Fruit fly (Drosophila melanogaster) whole organism, embryonic: ENCODE data around the gene CG4613.

Experiments used
- B-H1 ChIP-seq: fragments of 200-800 bp; sonication (Bioruptor generic); IDR thresholded peaks from 3 replicates; pipeline ENCODE4 v1.3.6; 2022; ENCODE audit warnings: missing biosample characterization, missing genetic modification characterization
- Bteb2 ChIP-seq: fragments of 200-800 bp; sonication (Bioruptor generic); optimal IDR thresholded peaks from 2 replicates; lab custom pipeline; 2016; ENCODE audit warnings: missing biosample characterization, missing genetic modification characterization
- CG10209 ChIP-seq: fragments of 200-800 bp; sonication (Bioruptor generic); optimal IDR thresholded peaks from 3 replicates; lab custom pipeline; 2017; ENCODE audit warnings: missing biosample characterization, mild to moderate bottlenecking, missing genetic modification characterization, missing genetic modification reagents
- CG10979 ChIP-seq: fragments of 200-800 bp; sonication (Bioruptor generic); optimal IDR thresholded peaks from 2 replicates; lab custom pipeline; 2018; ENCODE audit warnings: missing biosample characterization, mild to moderate bottlenecking, missing genetic modification characterization, moderate library complexity
- CG12391 ChIP-seq: fragments of 200-800 bp; sonication (Bioruptor generic); optimal IDR thresholded peaks from 3 replicates; lab custom pipeline; 2018; ENCODE audit warnings: missing biosample characterization, mild to moderate bottlenecking, missing genetic modification characterization, moderate library complexity
- CG14014 ChIP-seq: fragments of 200-800 bp; sonication (Bioruptor generic); IDR thresholded peaks from 2 replicates; pipeline ENCODE4 v1.3.6; 2022; ENCODE audit warnings: missing biosample characterization, missing genetic modification characterization
- CG14860 ChIP-seq: fragments of 200-800 bp; sonication (Bioruptor generic); IDR thresholded peaks from 3 replicates; pipeline ENCODE4 v1.3.6; 2022; ENCODE audit warnings: missing biosample characterization, missing genetic modification characterization; ENCODE audit not compliant: partially characterized antibody
- CG1647 ChIP-seq: fragments of 200-800 bp; sonication (Bioruptor generic); optimal IDR thresholded peaks from 3 replicates; lab custom pipeline; 2016; ENCODE audit warnings: missing biosample characterization, missing genetic modification characterization
- CG17385 ChIP-seq: fragments of 200-800 bp; sonication (Bioruptor generic); optimal IDR thresholded peaks from 3 replicates; lab custom pipeline; 2018; ENCODE audit warnings: missing biosample characterization, mild to moderate bottlenecking, missing genetic modification characterization
- CG17829 ChIP-seq: fragments of 200-800 bp; optimal IDR thresholded peaks from 2 replicates; lab custom pipeline; 2019; ENCODE audit warnings: missing biosample characterization, mild to moderate bottlenecking, missing genetic modification characterization, moderate library complexity
- CG18262 ChIP-seq: fragments of 200-800 bp; optimal IDR thresholded peaks from 3 replicates; lab custom pipeline; 2019; ENCODE audit warnings: missing biosample characterization, mild to moderate bottlenecking, missing genetic modification characterization, moderate library complexity
- CG18599 ChIP-seq: fragments of 200-800 bp; sonication (Bioruptor generic); optimal IDR thresholded peaks from 3 replicates; lab custom pipeline; 2017; ENCODE audit warnings: missing biosample characterization, missing genetic modification characterization, mild to moderate bottlenecking, moderate library complexity, missing genetic modification reagents
- CG2116 ChIP-seq: fragments of 200-800 bp; sonication (Bioruptor generic); optimal IDR thresholded peaks from 3 replicates; lab custom pipeline; 2018; ENCODE audit warnings: missing biosample characterization, mild to moderate bottlenecking, missing genetic modification characterization
- CG2120 ChIP-seq: fragments of 200-800 bp; sonication (Bioruptor generic); optimal IDR thresholded peaks from 3 replicates; lab custom pipeline; 2016; ENCODE audit warnings: missing biosample characterization, missing genetic modification characterization
- CG2199 ChIP-seq: fragments of 200-800 bp; sonication (Bioruptor generic); IDR thresholded peaks from 3 replicates; pipeline ENCODE4 v1.3.6; 2022; ENCODE audit warnings: missing biosample characterization, missing genetic modification characterization
- CG2202 ChIP-seq: fragments of 200-800 bp; sonication (Bioruptor generic); optimal IDR thresholded peaks from 2 replicates; lab custom pipeline; 2018; ENCODE audit warnings: missing biosample characterization, mild to moderate bottlenecking, missing genetic modification characterization
- CG30403 ChIP-seq: fragments of 200-800 bp; sonication (Bioruptor generic); optimal IDR thresholded peaks from 3 replicates; lab custom pipeline; 2016; ENCODE audit warnings: missing biosample characterization, missing genetic modification characterization
- CG4282 ChIP-seq: fragments of 200-800 bp; sonication (Bioruptor generic); optimal IDR thresholded peaks from 2 replicates; lab custom pipeline; 2016; ENCODE audit warnings: missing biosample characterization, missing genetic modification characterization
- CG5180 ChIP-seq: fragments of 200-800 bp; sonication (Bioruptor generic); optimal IDR thresholded peaks from 3 replicates; lab custom pipeline; 2017; ENCODE audit warnings: missing biosample characterization, missing genetic modification characterization, mild to moderate bottlenecking, moderate library complexity, missing genetic modification reagents
- CG7271 ChIP-seq: fragments of 200-800 bp; sonication (Bioruptor generic); optimal IDR thresholded peaks from 2 replicates; lab custom pipeline; 2018; ENCODE audit warnings: missing biosample characterization, mild to moderate bottlenecking, missing genetic modification characterization, moderate library complexity
- Fer1 ChIP-seq: fragments of 200-800 bp; sonication (Bioruptor generic); optimal IDR thresholded peaks from 2 replicates; lab custom pipeline; 2017; ENCODE audit warnings: missing biosample characterization, mild to moderate bottlenecking, missing genetic modification characterization
- GATAe ChIP-seq: fragments of 200-800 bp; sonication (Bioruptor generic); conservative IDR thresholded peaks from 2 replicates; pipeline ENCODE4 v1.3.6; 2022; ENCODE audit warnings: missing biosample characterization, missing genetic modification characterization
- Kr ChIP-seq: fragments of 200-800 bp; sonication (Bioruptor generic); optimal IDR thresholded peaks from 2 replicates; lab custom pipeline; 2017; ENCODE audit warnings: missing biosample characterization, mild to moderate bottlenecking, missing genetic modification characterization
- MTF-1 ChIP-seq: fragments of 200-800 bp; sonication (Bioruptor generic); optimal IDR thresholded peaks from 2 replicates; lab custom pipeline; 2018; ENCODE audit warnings: missing biosample characterization, mild to moderate bottlenecking, missing genetic modification characterization, borderline replicate concordance
- Mad ChIP-seq: fragments of 200-800 bp; sonication (Bioruptor generic); optimal IDR thresholded peaks from 2 replicates; lab custom pipeline; 2016; ENCODE audit warnings: missing biosample characterization, missing genetic modification characterization
- Ptx1 ChIP-seq: fragments of 200-800 bp; sonication (Bioruptor generic); IDR thresholded peaks from 2 replicates; pipeline ENCODE4 v1.3.6; 2022; ENCODE audit warnings: missing biosample characterization, missing genetic modification characterization
- Sin3A ChIP-seq: fragments of >200 bp; optimal IDR thresholded peaks from 2 replicates; lab custom pipeline; 2018
- Taf1 ChIP-seq: fragments of 200-800 bp; sonication (Bioruptor generic); IDR thresholded peaks from 2 replicates; pipeline ENCODE4 v1.3.6; 2022; ENCODE audit warnings: missing biosample characterization, missing genetic modification characterization
- chif ChIP-seq, 2 experiments: fragments of 200-800 bp; sonication (Bioruptor generic); optimal IDR thresholded peaks; 3 replicates each; lab custom pipeline; 2016; ENCODE audit warnings: missing biosample characterization in 2 of 2, missing genetic modification characterization in 2 of 2
- crol ChIP-seq: fragments of 200-800 bp; sonication (Bioruptor generic); IDR thresholded peaks from 2 replicates; pipeline ENCODE4 v1.3.6; 2022; ENCODE audit warnings: missing biosample characterization, missing genetic modification characterization
- cwo ChIP-seq: fragments of 200-800 bp; sonication (Bioruptor generic); optimal IDR thresholded peaks from 3 replicates; lab custom pipeline; 2017; ENCODE audit warnings: missing biosample characterization, missing genetic modification characterization, mild to moderate bottlenecking, moderate library complexity, missing genetic modification reagents
- dan ChIP-seq: fragments of 200-800 bp; sonication (Bioruptor generic); IDR thresholded peaks from 2 replicates; pipeline ENCODE4 v1.3.6; 2022; ENCODE audit warnings: missing biosample characterization, missing genetic modification characterization
- dmrt99B ChIP-seq: fragments of 200-800 bp; sonication (Bioruptor generic); optimal IDR thresholded peaks from 2 replicates; lab custom pipeline; 2018; ENCODE audit warnings: missing biosample characterization, mild to moderate bottlenecking, missing genetic modification characterization, moderate library complexity
- dpn ChIP-seq, 2 experiments: fragments of 200-800 bp; sonication (Bioruptor generic); optimal IDR thresholded peaks; 3 replicates each; lab custom pipeline; 2016; ENCODE audit warnings: missing biosample characterization in 2 of 2, missing genetic modification characterization in 2 of 2
- emc ChIP-seq: fragments of 200-800 bp; sonication (Bioruptor generic); optimal IDR thresholded peaks from 2 replicates; lab custom pipeline; 2016; ENCODE audit warnings: missing biosample characterization, missing genetic modification characterization
- ems ChIP-seq: fragments of 200-800 bp; sonication (Bioruptor generic); optimal IDR thresholded peaks from 3 replicates; lab custom pipeline; 2016; ENCODE audit warnings: missing biosample characterization, missing genetic modification characterization
- fd3F ChIP-seq: fragments of 200-800 bp; sonication (Bioruptor generic); optimal IDR thresholded peaks from 2 replicates; lab custom pipeline; 2018; ENCODE audit warnings: missing biosample characterization, mild to moderate bottlenecking, missing genetic modification characterization, moderate library complexity
- fru ChIP-seq: fragments of >200 bp; optimal IDR thresholded peaks from 2 replicates; lab custom pipeline; 2017
- fu2 ChIP-seq: fragments of 200-800 bp; sonication (Bioruptor generic); optimal IDR thresholded peaks from 2 replicates; lab custom pipeline; 2016; ENCODE audit warnings: missing biosample characterization, missing genetic modification characterization
- gce ChIP-seq: fragments of 200-800 bp; sonication (Bioruptor generic); IDR thresholded peaks from 3 replicates; pipeline ENCODE4 v1.3.6; 2022; ENCODE audit warnings: missing biosample characterization, missing genetic modification characterization
- gem ChIP-seq: fragments of 200-800 bp; sonication (Bioruptor generic); optimal IDR thresholded peaks from 2 replicates; lab custom pipeline; 2019; ENCODE audit warnings: missing biosample characterization, mild to moderate bottlenecking, missing genetic modification characterization, moderate library complexity
- gro ChIP-seq: fragments of 200-800 bp; sonication (Bioruptor generic); optimal IDR thresholded peaks from 2 replicates; lab custom pipeline; 2016; ENCODE audit warnings: missing biosample characterization, missing genetic modification characterization
- p53 ChIP-seq: fragments of 200-800 bp; sonication (Bioruptor generic); optimal IDR thresholded peaks from 2 replicates; lab custom pipeline; 2016; ENCODE audit warnings: missing biosample characterization, missing genetic modification characterization
- pb ChIP-seq: fragments of 200-800 bp; sonication (Bioruptor generic); optimal IDR thresholded peaks from 3 replicates; lab custom pipeline; 2016; ENCODE audit warnings: missing biosample characterization, missing genetic modification characterization
- pfk ChIP-seq: fragments of 200-800 bp; sonication (Bioruptor generic); optimal IDR thresholded peaks from 2 replicates; lab custom pipeline; 2018; ENCODE audit warnings: missing biosample characterization, mild to moderate bottlenecking, missing genetic modification characterization, moderate library complexity
- prd ChIP-seq, 3 experiments: fragments of >200 bp in 2 of 3; fragments of 200-800 bp in 1 of 3; sonication (Bioruptor generic) in 1 of 3; optimal IDR thresholded peaks in 2 of 3; IDR thresholded peaks in 1 of 3; 2 replicates in 2 of 3; 3 replicates in 1 of 3; pipeline versions ENCODE4 v1.3.6 to Lab custom; 2017 to 2022; ENCODE audit warnings: missing biosample characterization in 1 of 3, missing genetic modification characterization in 1 of 3
- sqz ChIP-seq: fragments of 200-800 bp; sonication (Bioruptor generic); optimal IDR thresholded peaks from 3 replicates; lab custom pipeline; 2018; ENCODE audit warnings: missing biosample characterization, mild to moderate bottlenecking, missing genetic modification characterization
- sr ChIP-seq: fragments of 200-800 bp; sonication (Bioruptor generic); IDR thresholded peaks from 3 replicates; pipeline ENCODE4 v1.3.6; 2022; ENCODE audit warnings: missing biosample characterization, missing genetic modification characterization
- trem ChIP-seq: fragments of 200-800 bp; optimal IDR thresholded peaks from 3 replicates; lab custom pipeline; 2019; ENCODE audit warnings: missing biosample characterization, mild to moderate bottlenecking, missing genetic modification characterization, moderate library complexity
- trh ChIP-seq: fragments of 200-800 bp; sonication (Bioruptor generic); optimal IDR thresholded peaks from 2 replicates; lab custom pipeline; 2016; ENCODE audit warnings: missing biosample characterization, missing genetic modification characterization
- vnd ChIP-seq: fragments of 200-800 bp; sonication (Bioruptor generic); IDR thresholded peaks from 3 replicates; pipeline ENCODE4 v1.3.6; 2022; ENCODE audit warnings: missing biosample characterization, missing genetic modification characterization; ENCODE audit not compliant: partially characterized antibody
- zfh1 ChIP-seq: fragments of 200-800 bp; sonication (Bioruptor generic); IDR thresholded peaks from 3 replicates; pipeline ENCODE4 v1.3.6; 2022; ENCODE audit warnings: missing biosample characterization, missing genetic modification characterization

Gene CG4613

dm6 chr3L:14552925-14553239 lies 31.4 kb upstream of the CG4613 start (continued):
- TF ChIP-seq GATAe (GFP tag; lab: Robert Waterston, UW) (no peak), MTF-1 (GFP tag; lab: Kevin White, UChicago) (no peak), chif (GFP tag; optimal IDR thresholded peaks at IDR 0.05; lab: Kevin White, UChicago) (peak in 1 of 2 experiments; percentile 48), CG17829 (tag; lab: Kevin White, UChicago) (no peak), CG2199 (GFP tag; lab: Robert Waterston, UW) (no peak), CG10209 (GFP tag; lab: Kevin White, UChicago) (no peak), trem (tag; lab: Kevin White, UChicago) (peak; percentile 24), CG30403 (no peak), CG14860 (GFP tag; lab: Robert Waterston, UW) (no peak), sqz (no peak), CG14014 (no peak), fd3F (GFP tag; lab: Kevin White, UChicago) (no peak), sr (no peak), Sin3A (lab: Kevin White, UChicago) (no peak), pfk (GFP tag; lab: Kevin White, UChicago) (no peak), CG17385 (GFP tag; lab: Kevin White, UChicago) (no peak), CG18599 (GFP tag; lab: Kevin White, UChicago) (no peak), Kr (GFP tag; lab: Kevin White, UChicago) (no peak), B-H1 (GFP tag; lab: Robert Waterston, UW) (no peak), prd (optimal IDR thresholded peaks at IDR 0.05; lab: Kevin White, UChicago) (no peak), prd (GFP tag; IDR thresholded peaks at IDR 0.05; lab: Robert Waterston, UW) (0 out of 3 replicates have a peak, but pooled peaks have one; percentile 11), CG2120 (GFP tag; lab: Kevin White, UChicago) (no peak), Taf1 (no peak), CG2116 (no peak), gem (tag; lab: Kevin White, UChicago) (peak; percentile 30), CG12391 (tag; lab: Kevin White, UChicago) (no peak), dpn (GFP tag; optimal IDR thresholded peaks at IDR 0.05; lab: Kevin White, UChicago) (no peak), dmrt99B (tag; lab: Kevin White, UChicago) (peak; percentile 13), CG5180 (GFP tag; lab: Kevin White, UChicago) (no peak), pb (GFP tag; lab: Kevin White, UChicago) (no peak), Mad (GFP tag; lab: Kevin White, UChicago) (no peak), vnd (no peak), gro (GFP tag; lab: Kevin White, UChicago) (no peak), trh (GFP tag; lab: Kevin White, UChicago) (no peak), fu2 (GFP tag; lab: Kevin White, UChicago) (no peak), CG1647 (GFP tag; lab: Kevin White, UChicago) (no peak), CG7271 (tag; lab: Kevin White, UChicago) (no peak), CG18262 (tag; lab: Kevin White, UChicago) (peak; percentile 26), fru (no peak), CG4282 (GFP tag; lab: Kevin White, UChicago) (no peak), cwo (GFP tag; lab: Kevin White, UChicago) (no peak), gce (GFP tag; lab: Robert Waterston, UW) (no peak), CG2202 (tag; lab: Kevin White, UChicago) (no peak), CG10979 (tag; lab: Kevin White, UChicago) (peak; percentile 50), p53 (no peak), Bteb2 (GFP tag; lab: Kevin White, UChicago) (no peak), zfh1 (GFP tag; lab: Robert Waterston, UW) (0 out of 3 replicates have a peak, but pooled peaks have one; percentile 55), emc (no peak), Fer1 (GFP tag; lab: Kevin White, UChicago) (no peak), Ptx1 (GFP tag; lab: Robert Waterston, UW) (no peak), crol (GFP tag; lab: Robert Waterston, UW) (no peak), ems (GFP tag; lab: Kevin White, UChicago) (no peak), dan (no peak)
